Fruit fly (Drosophila melanogaster) whole organism: ENCODE measurements around the gene CG10562.

Experiments used
- CG8478 ChIP-seq: fragments of >200 bp; optimal IDR thresholded peaks from 2 replicates; lab custom pipeline; 2018; ENCODE audit warnings: inconsistent platforms
- Dll ChIP-seq: fragments of >200 bp; optimal IDR thresholded peaks from 2 replicates; lab custom pipeline; 2017
- EcR ChIP-seq, 2 experiments: fragments of >200 bp; optimal IDR thresholded peaks; 2 replicates each; lab custom pipeline; 2017; ENCODE audit warnings: missing biosample characterization in 2 of 2, missing genetic modification characterization in 2 of 2, missing genetic modification reagents in 2 of 2
- pan ChIP-seq: fragments of >200 bp; optimal IDR thresholded peaks from 2 replicates; lab custom pipeline; 2017
- psq ChIP-seq: fragments of >200 bp; optimal IDR thresholded peaks from 2 replicates; lab custom pipeline; 2017
- usp ChIP-seq: fragments of >200 bp; optimal IDR thresholded peaks from 2 replicates; lab custom pipeline; 2017; ENCODE audit warnings: missing biosample characterization, missing genetic modification characterization, mixed read lengths

CG10562 gene

dm6 chr3R:25313771-25314170 is 8.8 kb downstream of the CG10562 start, which contains the start of gene CG31087:
CG31087 (minus strand) TSS chr3R:25313833.
- no peak for TF ChIP-seq EcR (GFP tag; optimal IDR thresholded peaks at IDR 0.05; lab: Kevin White, UChicago)
- TF ChIP-seq Dll (lab: Kevin White, UChicago), result no peak
- no peak for TF ChIP-seq usp
- no peak for TF ChIP-seq pan (lab: Kevin White, UChicago)
- no peak for TF ChIP-seq psq
- no peak for TF ChIP-seq CG8478 (lab: Kevin White, UChicago)

dm6 chr3R:25312583-25312982 is 10.0 kb downstream of the CG10562 start:
- TF ChIP-seq psq (no peak), EcR (GFP tag; optimal IDR thresholded peaks at IDR 0.05; lab: Kevin White, UChicago) (no peak), pan (lab: Kevin White, UChicago) (no peak), Dll (lab: Kevin White, UChicago) (no peak), CG8478 (lab: Kevin White, UChicago) (no peak), usp (no peak)

- TF ChIP-seq Dll (lab: Kevin White, UChicago) (no peak), pan (lab: Kevin White, UChicago) (no peak), CG8478 (lab: Kevin White, UChicago) (no peak), psq (no peak), usp (no peak), EcR (GFP tag; optimal IDR thresholded peaks at IDR 0.05; lab: Kevin White, UChicago) (no peak)
Observed at dm6 chr3R:25310843-25311242, 11.7 kb downstream of the CG10562 start, which contains the start of gene CG31099. CG31099 (minus strand) TSS chr3R:25310943.

DNA sequence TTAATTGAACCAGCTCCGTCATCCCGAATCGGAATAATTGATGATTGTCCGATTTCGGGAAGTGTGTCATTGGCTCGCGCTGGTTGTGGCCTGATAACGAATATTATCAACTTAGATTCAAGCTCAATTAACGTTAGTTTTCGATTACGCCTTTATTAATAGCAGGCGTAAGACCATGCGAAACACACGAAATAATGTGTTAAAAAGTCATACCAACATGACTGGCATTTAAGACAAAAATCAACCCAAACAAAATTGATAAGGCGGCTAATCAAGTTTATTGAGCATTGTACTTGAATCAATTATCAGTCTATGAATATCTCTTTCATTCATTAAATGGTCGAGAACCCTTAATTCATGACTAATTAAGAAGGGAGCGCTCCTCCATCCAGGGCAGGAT is 13.4 kb downstream of the CG10562 start:
- TF ChIP-seq Dll (lab: Kevin White, UChicago) (no peak), EcR (GFP tag; optimal IDR thresholded peaks at IDR 0.05; lab: Kevin White, UChicago) (no peak), CG8478 (lab: Kevin White, UChicago) (no peak), pan (lab: Kevin White, UChicago) (no peak), usp (no peak), psq (no peak)

DNA sequence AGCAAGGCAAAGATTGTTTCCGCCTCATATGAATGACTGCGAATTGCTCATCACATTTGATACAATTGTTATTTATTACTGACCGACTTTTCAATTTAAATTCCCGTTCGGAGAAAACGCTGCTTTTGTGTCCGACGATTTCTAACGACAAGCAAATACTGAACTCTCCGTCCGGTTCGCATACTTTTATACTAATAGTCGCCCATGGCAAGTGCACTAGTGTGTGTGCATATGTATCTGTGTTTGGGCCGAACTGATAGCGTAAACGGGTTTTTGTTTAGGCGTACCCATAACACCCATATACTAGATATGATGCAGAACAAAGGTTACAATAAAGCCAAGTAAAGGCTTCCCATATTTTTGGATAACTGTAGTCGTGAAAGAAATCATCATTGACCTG is 14.3 kb downstream of the CG10562 start, which contains the start of gene CG10550:
CG10550 (minus strand) TSS at position 164 of the 400 bp plus-strand sequence.
- no peak for TF ChIP-seq Dll (lab: Kevin White, UChicago)
- no peak for TF ChIP-seq psq
- TF ChIP-seq CG8478 (lab: Kevin White, UChicago), result no peak
- TF ChIP-seq usp, result no peak
- TF ChIP-seq pan (lab: Kevin White, UChicago), result no peak
- no peak for TF ChIP-seq EcR (GFP tag; optimal IDR thresholded peaks at IDR 0.05; lab: Kevin White, UChicago)

- no peak for TF ChIP-seq Dll (lab: Kevin White, UChicago)
- no peak for TF ChIP-seq psq
- TF ChIP-seq CG8478 (lab: Kevin White, UChicago), result no peak
- TF ChIP-seq pan (lab: Kevin White, UChicago), result no peak
- TF ChIP-seq EcR (GFP tag; optimal IDR thresholded peaks at IDR 0.05; lab: Kevin White, UChicago), result no peak
- TF ChIP-seq usp, result no peak
Observed at dm6 chr3R:25305822-25306544, 16.6 kb downstream of the CG10562 start.

- TF ChIP-seq usp (no peak), CG8478 (lab: Kevin White, UChicago) (no peak), psq (no peak), EcR (GFP tag; optimal IDR thresholded peaks at IDR 0.05; lab: Kevin White, UChicago) (no peak), pan (lab: Kevin White, UChicago) (no peak), Dll (lab: Kevin White, UChicago) (no peak)
Observed at dm6 chr3R:25303857-25304440, 18.6 kb downstream of the CG10562 start, which contains the start of gene CG31436. CG31436 (plus strand) TSS chr3R:25304137.

DNA sequence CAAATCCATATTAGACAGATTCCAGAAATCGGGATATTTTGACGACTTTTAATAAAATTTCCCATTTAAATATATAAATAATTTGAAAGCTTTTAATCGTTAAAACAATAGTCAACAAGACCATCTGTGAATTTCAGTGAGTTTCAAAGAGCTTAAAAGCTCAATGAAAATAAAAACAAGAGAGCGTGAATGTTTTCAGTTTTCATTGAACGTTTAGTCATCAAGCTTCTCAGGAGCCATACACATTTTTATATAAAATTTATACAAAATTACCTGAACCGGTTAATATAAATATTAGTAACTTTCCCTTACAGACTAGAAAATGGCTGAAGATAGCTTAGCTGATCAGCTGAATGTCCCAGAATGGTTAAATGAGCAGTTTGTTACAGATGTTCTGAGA is 20.3 kb downstream of the CG10562 start, which contains the start of gene CG31370:
CG31370 (plus strand) TSS at position 226 of the 400 bp plus-strand sequence.
- no peak for TF ChIP-seq pan (lab: Kevin White, UChicago)
- no peak for TF ChIP-seq CG8478 (lab: Kevin White, UChicago)

dm6 chr3R:25300575-25300974 is 22.0 kb downstream of the CG10562 start, which contains the start of gene CG13659:
CG13659 (plus strand) TSS chr3R:25300891.
- TF ChIP-seq CG8478 (lab: Kevin White, UChicago) (no peak), pan (lab: Kevin White, UChicago) (no peak), EcR (GFP tag; optimal IDR thresholded peaks at IDR 0.05; lab: Kevin White, UChicago) (no peak), Dll (lab: Kevin White, UChicago) (no peak), psq (no peak), usp (no peak)

DNA sequence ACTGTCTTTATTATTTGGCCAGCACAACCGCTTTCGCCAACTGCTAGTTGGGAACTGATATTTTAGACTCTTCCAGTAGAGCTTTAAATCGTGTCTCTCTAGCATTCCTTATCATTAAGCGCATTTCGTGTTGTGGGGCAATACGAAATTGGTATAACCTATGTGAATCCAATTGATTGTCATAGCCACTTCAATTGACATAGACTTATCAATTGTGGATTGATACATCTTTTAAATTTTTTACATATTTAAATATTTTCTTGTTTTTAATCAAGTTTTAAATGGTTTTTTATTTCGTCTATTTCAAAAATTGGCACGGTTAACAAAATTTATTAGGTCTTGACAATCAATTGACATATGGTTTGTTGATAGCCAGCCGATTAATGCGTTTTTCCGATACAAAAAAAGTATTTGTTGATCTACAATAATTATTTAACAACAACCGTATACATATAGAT is 23.0 kb downstream of the CG10562 start, which contains the start of gene CG31288:
CG31288 (minus strand) TSS at position 51 of the 458 bp plus-strand sequence.
- TF ChIP-seq CG8478 (lab: Kevin White, UChicago) (no peak), psq (no peak), usp (no peak), pan (lab: Kevin White, UChicago) (no peak), EcR (GFP tag; optimal IDR thresholded peaks at IDR 0.05; lab: Kevin White, UChicago) (no peak), Dll (lab: Kevin White, UChicago) (no peak)

DNA sequence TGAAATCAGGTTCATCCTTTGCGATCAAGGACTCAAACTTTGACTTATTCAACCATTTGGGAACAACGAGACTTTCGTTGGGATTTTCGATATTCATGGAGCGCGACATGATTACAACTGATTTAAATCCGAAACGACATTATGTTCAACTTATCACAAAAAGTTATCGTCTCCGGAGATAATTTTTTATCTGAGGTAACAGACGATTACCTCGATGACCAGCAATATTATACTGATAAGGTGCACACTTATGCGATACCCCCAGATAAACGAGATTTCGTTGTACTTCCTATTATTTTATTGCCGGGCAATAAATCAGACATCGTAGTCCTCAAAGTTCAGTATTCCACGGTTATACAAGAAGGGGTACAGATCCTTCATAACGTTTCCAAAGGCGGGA is 24.9 kb downstream of the CG10562 start, which contains the start of gene CG31097:
CG31097 (minus strand) TSS at position 101 of the 400 bp plus-strand sequence.
- TF ChIP-seq pan (lab: Kevin White, UChicago) (no peak), psq (no peak), usp (no peak), EcR (GFP tag; optimal IDR thresholded peaks at IDR 0.05; lab: Kevin White, UChicago) (no peak), Dll (lab: Kevin White, UChicago) (no peak), CG8478 (lab: Kevin White, UChicago) (no peak)
